Worm (Caenorhabditis elegans): Measurements from ENCODE around the gene spd-3.

Gene spd-3

ce11 chrIV:6785873-6786272 lies 23.4 kb downstream of the spd-3 start:
- no peak for TF ChIP-seq nhr-77 (tag; optimal IDR thresholded peaks at IDR 0.05)
- TF ChIP-seq ztf-1 (GFP tag; conservative IDR thresholded peaks at IDR 0.05) = no peak
- peak; percentile 53 to 78 for TF ChIP-seq lsy-2 (tag; optimal IDR thresholded peaks at IDR 0.05)
- peak; percentile 98 for TF ChIP-seq crh-2 (tag; optimal IDR thresholded peaks at IDR 0.05)
- TF ChIP-seq snpc-4 (tag; optimal IDR thresholded peaks at IDR 0.05) = peak; percentile 44
- peak; percentile 71 for TF ChIP-seq fos-1 (tag; optimal IDR thresholded peaks at IDR 0.05)
- no peak for TF ChIP-seq nhr-12 (tag; optimal IDR thresholded peaks at IDR 0.05)
- peak; percentile 93 for TF ChIP-seq sma-9 (GFP tag; optimal IDR thresholded peaks at IDR 0.05)
- no peak for TF ChIP-seq sma-9 (tag; optimal IDR thresholded peaks at IDR 0.05)
- TF ChIP-seq alr-1 (tag; optimal IDR thresholded peaks at IDR 0.05) = no peak
- no peak for TF ChIP-seq dmd-4 (tag; optimal IDR thresholded peaks at IDR 0.05)
- TF ChIP-seq gmeb-1 (tag; optimal IDR thresholded peaks at IDR 0.05) = peak; percentile 59
- TF ChIP-seq nhr-21 (tag; optimal IDR thresholded peaks at IDR 0.05) = no peak
- no peak for TF ChIP-seq lin-39 (tag; optimal IDR thresholded peaks at IDR 0.05)
- peak; percentile 2 for TF ChIP-seq zag-1 (tag; optimal IDR thresholded peaks at IDR 0.05)
- no peak for TF ChIP-seq nhr-237 (tag; optimal IDR thresholded peaks at IDR 0.05)
- no peak for TF ChIP-seq nhr-10 (tag; optimal IDR thresholded peaks at IDR 0.05)
- no peak for TF ChIP-seq unc-62 (GFP tag; optimal IDR thresholded peaks at IDR 0.05)
- TF ChIP-seq ceh-16 (tag; optimal IDR thresholded peaks at IDR 0.05) = peak; percentile 48
- peak; percentile 16 for TF ChIP-seq nhr-6 (tag; optimal IDR thresholded peaks at IDR 0.05)
- peak; percentile 88 for TF ChIP-seq sem-4 (tag; optimal IDR thresholded peaks at IDR 0.05)
- no peak for TF ChIP-seq ZK546.5 (tag; optimal IDR thresholded peaks at IDR 0.05)
- no peak for TF ChIP-seq peb-1 (tag; optimal IDR thresholded peaks at IDR 0.05)
- no peak for TF ChIP-seq lin-11 (tag; optimal IDR thresholded peaks at IDR 0.05)
- peak; percentile 79 for TF ChIP-seq nhr-129 (tag; optimal IDR thresholded peaks at IDR 0.05)
- TF ChIP-seq ceh-82 (tag; optimal IDR thresholded peaks at IDR 0.05) = no peak
- TF ChIP-seq ama-1 (optimal IDR thresholded peaks at IDR 0.05) = peak; percentile 49
- TF ChIP-seq C34F6.9 (tag; optimal IDR thresholded peaks at IDR 0.05) = peak; percentile 87
- peak; percentile 52 for TF ChIP-seq egl-27 (tag; optimal IDR thresholded peaks at IDR 0.05)
- no peak for TF ChIP-seq ztf-11 (tag; optimal IDR thresholded peaks at IDR 0.05)
- TF ChIP-seq unc-39 (tag; optimal IDR thresholded peaks at IDR 0.05) = no peak
- no peak for TF ChIP-seq elt-3 (tag; optimal IDR thresholded peaks at IDR 0.05)
- TF ChIP-seq blmp-1 (tag; optimal IDR thresholded peaks at IDR 0.05; ENCODE audit: insufficient read depth) = no peak
- peak; percentile 52 for TF ChIP-seq Y55F3AM.14 (GFP tag; optimal IDR thresholded peaks at IDR 0.05)
- no peak for TF ChIP-seq nhr-11 (tag; optimal IDR thresholded peaks at IDR 0.05)
- TF ChIP-seq aly-2 (tag; optimal IDR thresholded peaks at IDR 0.05) = no peak
- TF ChIP-seq mab-5 (tag; optimal IDR thresholded peaks at IDR 0.05) = peak; percentile 18
- TF ChIP-seq mdl-1 (tag; optimal IDR thresholded peaks at IDR 0.05) = peak in 1 of 2 experiments; percentile 20
- peak; percentile 32 for TF ChIP-seq nhr-25 (tag; optimal IDR thresholded peaks at IDR 0.05)
- no peak for TF ChIP-seq ztf-4 (tag; optimal IDR thresholded peaks at IDR 0.05)
- peak; percentile 62 for TF ChIP-seq sma-3 (GFP tag; optimal IDR thresholded peaks at IDR 0.05)
- TF ChIP-seq F13H6.1 (tag; optimal IDR thresholded peaks at IDR 0.05) = peak; percentile 83
- no peak for TF ChIP-seq R02D3.7 (tag; optimal IDR thresholded peaks at IDR 0.05)
- TF ChIP-seq lin-13 (GFP tag; optimal IDR thresholded peaks at IDR 0.05) = peak; percentile 56
- TF ChIP-seq mbf-1 (tag; optimal IDR thresholded peaks at IDR 0.05) = no peak
- TF ChIP-seq elt-1 (tag; optimal IDR thresholded peaks at IDR 0.05) = no peak
- TF ChIP-seq unc-55 (GFP tag; optimal IDR thresholded peaks at IDR 0.05) = peak; percentile 91
- TF ChIP-seq nhr-23 (tag; optimal IDR thresholded peaks at IDR 0.05) = no peak

DNA sequence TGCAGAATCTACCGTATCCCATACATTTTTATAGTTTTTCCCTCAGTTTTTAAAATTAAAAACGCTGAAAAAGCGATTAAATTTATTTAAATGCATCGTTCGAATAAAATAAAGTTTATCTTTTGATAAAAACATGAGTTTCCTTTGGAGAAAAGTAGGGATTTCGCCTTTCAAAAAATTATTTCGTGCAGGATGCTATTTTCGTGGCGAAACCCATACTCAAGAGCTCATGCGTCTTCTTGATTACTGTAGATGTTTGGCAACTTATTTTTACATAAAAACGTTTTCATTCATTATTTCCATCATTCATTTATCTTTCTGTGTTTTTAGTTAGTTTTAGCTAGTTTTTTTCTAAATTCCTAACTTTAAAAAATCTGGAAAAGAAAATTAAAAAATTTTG lies 27.4 kb downstream of the spd-3 start:
- TF ChIP-seq nhr-6 (tag; optimal IDR thresholded peaks at IDR 0.05) (no peak), ztf-1 (GFP tag; conservative IDR thresholded peaks at IDR 0.05) (no peak)

All from whole organism, L2 larva.